Worm (Caenorhabditis elegans) whole organism, L2 larva: ENCODE measurements around the gene clec-222.

ENCODE experiments used
- C34F6.9 ChIP-seq: fragments of 150-350 bp; optimal IDR thresholded peaks from 2 replicates; lab custom pipeline; 2014; ENCODE audit warnings: missing biosample characterization, missing genetic modification characterization
- F13H6.1 ChIP-seq: sonication (generic microtip); optimal IDR thresholded peaks from 2 replicates; lab custom pipeline; 2016; ENCODE audit warnings: missing genetic modification characterization, missing compliant biosample characterization
- R02D3.7 ChIP-seq: fragments of 150-350 bp; optimal IDR thresholded peaks from 2 replicates; lab custom pipeline; 2014; ENCODE audit warnings: missing biosample characterization, missing genetic modification characterization
- Y55F3AM.14 ChIP-seq: fragments of 200-800 bp; sonication (Bioruptor generic); optimal IDR thresholded peaks from 2 replicates; lab custom pipeline; 2018; ENCODE audit warnings: mild to moderate bottlenecking, missing genetic modification characterization, missing compliant biosample characterization
- ZK546.5 ChIP-seq: sonication (generic microtip); optimal IDR thresholded peaks from 2 replicates; lab custom pipeline; 2017; ENCODE audit warnings: missing biosample characterization, missing genetic modification characterization
- alr-1 ChIP-seq: fragments of 150-350 bp; optimal IDR thresholded peaks from 2 replicates; lab custom pipeline; 2014; ENCODE audit warnings: missing biosample characterization, missing genetic modification characterization
- blmp-1 ChIP-seq: sonication (generic microtip); optimal IDR thresholded peaks from 2 replicates; lab custom pipeline; 2017; ENCODE audit warnings: missing genetic modification characterization, mild to moderate bottlenecking, missing compliant biosample characterization, antibody characterized with exemption, moderate library complexity; ENCODE audit not compliant: insufficient read depth
- ceh-16 ChIP-seq: fragments of 150-350 bp; optimal IDR thresholded peaks from 2 replicates; lab custom pipeline; 2014; ENCODE audit warnings: missing biosample characterization, missing genetic modification characterization
- ceh-82 ChIP-seq: fragments of 150-350 bp; optimal IDR thresholded peaks from 2 replicates; lab custom pipeline; 2014; ENCODE audit warnings: missing biosample characterization, missing genetic modification characterization
- crh-2 ChIP-seq: sonication (generic microtip); optimal IDR thresholded peaks from 2 replicates; lab custom pipeline; 2017; ENCODE audit warnings: missing biosample characterization, missing genetic modification characterization
- dmd-4 ChIP-seq: sonication (generic microtip); optimal IDR thresholded peaks from 2 replicates; lab custom pipeline; 2017; ENCODE audit warnings: missing biosample characterization, missing genetic modification characterization
- egl-27 ChIP-seq: sonication (generic microtip); optimal IDR thresholded peaks from 3 replicates; lab custom pipeline; 2017; ENCODE audit warnings: missing biosample characterization, missing genetic modification reagents, missing genetic modification characterization
- elt-3 ChIP-seq: sonication (generic microtip); optimal IDR thresholded peaks from 2 replicates; lab custom pipeline; 2017; ENCODE audit warnings: missing biosample characterization, missing genetic modification characterization
- fos-1 ChIP-seq: fragments of 150-350 bp; optimal IDR thresholded peaks from 2 replicates; lab custom pipeline; 2014; ENCODE audit warnings: missing biosample characterization, missing genetic modification characterization
- gmeb-1 ChIP-seq: fragments of 150-350 bp; optimal IDR thresholded peaks from 2 replicates; lab custom pipeline; 2014; ENCODE audit warnings: missing biosample characterization, missing genetic modification characterization
- lin-11 ChIP-seq: fragments of 150-350 bp; sonication (generic microtip); optimal IDR thresholded peaks from 2 replicates; lab custom pipeline; 2014; ENCODE audit warnings: missing biosample characterization, missing genetic modification characterization, inconsistent platforms, mixed read lengths
- lin-39 ChIP-seq: fragments of 150-350 bp; optimal IDR thresholded peaks from 2 replicates; lab custom pipeline; 2014; ENCODE audit warnings: missing biosample characterization, missing genetic modification reagents, missing genetic modification characterization
- lsy-2 ChIP-seq, 2 experiments: fragments of 150-350 bp in 1 of 2; sonication (generic microtip) in 1 of 2; optimal IDR thresholded peaks; 2 replicates each; lab custom pipeline; 2014 to 2017; ENCODE audit warnings: missing biosample characterization in 2 of 2, missing genetic modification characterization in 2 of 2
- mab-5 ChIP-seq: fragments of 150-350 bp; optimal IDR thresholded peaks from 2 replicates; lab custom pipeline; 2014; ENCODE audit warnings: missing biosample characterization, missing genetic modification characterization
- mdl-1 ChIP-seq, 2 experiments: fragments of 150-350 bp in 1 of 2; sonication (generic microtip) in 1 of 2; optimal IDR thresholded peaks; 2 replicates each; lab custom pipeline; 2017; ENCODE audit warnings: missing biosample characterization in 2 of 2, missing genetic modification characterization in 2 of 2
- nhr-11 ChIP-seq: fragments of 150-350 bp; optimal IDR thresholded peaks from 2 replicates; lab custom pipeline; 2014; ENCODE audit warnings: missing biosample characterization, missing genetic modification characterization
- nhr-12 ChIP-seq: fragments of 150-350 bp; optimal IDR thresholded peaks from 2 replicates; lab custom pipeline; 2014; ENCODE audit warnings: missing biosample characterization, missing genetic modification characterization
- nhr-129 ChIP-seq: fragments of 150-350 bp; optimal IDR thresholded peaks from 2 replicates; lab custom pipeline; 2014; ENCODE audit warnings: missing biosample characterization, missing genetic modification characterization
- nhr-21 ChIP-seq: fragments of 150-350 bp; optimal IDR thresholded peaks from 2 replicates; lab custom pipeline; 2014; ENCODE audit warnings: missing biosample characterization, missing genetic modification characterization
- nhr-25 ChIP-seq: fragments of 150-350 bp; sonication (generic microtip); optimal IDR thresholded peaks from 3 replicates; lab custom pipeline; 2014; ENCODE audit warnings: missing biosample characterization, missing genetic modification characterization
- nhr-6 ChIP-seq: fragments of 150-350 bp; optimal IDR thresholded peaks from 2 replicates; lab custom pipeline; 2014; ENCODE audit warnings: missing biosample characterization, missing genetic modification characterization
- nhr-77 ChIP-seq: fragments of 150-350 bp; optimal IDR thresholded peaks from 2 replicates; lab custom pipeline; 2014; ENCODE audit warnings: missing biosample characterization, missing genetic modification characterization
- sem-4 ChIP-seq: fragments of 150-350 bp; optimal IDR thresholded peaks from 2 replicates; lab custom pipeline; 2014; ENCODE audit warnings: missing biosample characterization, missing genetic modification reagents, missing genetic modification characterization
- skn-1 ChIP-seq: sonication (generic microtip); optimal IDR thresholded peaks from 2 replicates; lab custom pipeline; 2017; ENCODE audit warnings: missing biosample characterization, missing genetic modification characterization
- sma-3 ChIP-seq: sonication (generic microtip); optimal IDR thresholded peaks from 2 replicates; lab custom pipeline; 2016; ENCODE audit warnings: missing genetic modification reagents, missing genetic modification characterization, missing compliant biosample characterization
- sma-9 ChIP-seq, 2 experiments: fragments of 150-350 bp in 1 of 2; sonication (generic microtip) in 1 of 2; optimal IDR thresholded peaks; 2 replicates each; lab custom pipeline; 2014 to 2016; ENCODE audit warnings: missing genetic modification characterization in 2 of 2, mild to moderate bottlenecking in 1 of 2, missing biosample characterization in 1 of 2, missing compliant biosample characterization in 1 of 2, missing genetic modification reagents in 1 of 2, moderate library complexity in 1 of 2
- unc-39 ChIP-seq: fragments of 150-350 bp; optimal IDR thresholded peaks from 2 replicates; lab custom pipeline; 2014; ENCODE audit warnings: missing biosample characterization, missing genetic modification characterization
- unc-55 ChIP-seq: fragments of 150-350 bp; sonication (generic microtip); optimal IDR thresholded peaks from 3 replicates; lab custom pipeline; 2014; ENCODE audit warnings: missing biosample characterization, missing genetic modification reagents, missing genetic modification characterization
- ztf-11 ChIP-seq: sonication (generic microtip); optimal IDR thresholded peaks from 2 replicates; lab custom pipeline; 2017; ENCODE audit warnings: missing biosample characterization, missing genetic modification characterization
- ztf-4 ChIP-seq: fragments of 150-350 bp; optimal IDR thresholded peaks from 2 replicates; lab custom pipeline; 2014; ENCODE audit warnings: missing biosample characterization, missing genetic modification characterization

The clec-222 gene

ce11 chrV:11228653-11229173 lies 42.4 kb upstream of the clec-222 start, which contains the start of gene pqn-70 (continued):
- TF ChIP-seq fos-1 (tag; lab: Kevin White, UChicago): peak; percentile 55
- TF ChIP-seq mdl-1 (tag; optimal IDR thresholded peaks at IDR 0.05; lab: Kevin White, UChicago): peak in 1 of 2 experiments; percentile 23
- TF ChIP-seq alr-1 (tag; lab: Kevin White, UChicago): no peak
- TF ChIP-seq nhr-12 (tag; lab: Kevin White, UChicago): peak; percentile 9
- TF ChIP-seq C34F6.9 (tag; lab: Kevin White, UChicago): peak; percentile 92
- TF ChIP-seq unc-39 (tag; lab: Kevin White, UChicago): no peak
- TF ChIP-seq ztf-4 (tag; lab: Kevin White, UChicago): peak; percentile 59

ce11 chrV:11231177-11231576 lies 40.0 kb upstream of the clec-222 start:
- TF ChIP-seq egl-27 (tag; lab: Kevin White, UChicago): no peak
- peak; percentile 53 for TF ChIP-seq blmp-1

- TF ChIP-seq ztf-11 (tag; lab: Kevin White, UChicago) (no peak), mab-5 (tag; lab: Kevin White, UChicago) (no peak), unc-55 (GFP tag; lab: Kevin White, UChicago) (no peak), ZK546.5 (tag; lab: Kevin White, UChicago) (no peak), skn-1 (no peak), Y55F3AM.14 (GFP tag; lab: Kevin White, UChicago) (no peak), R02D3.7 (tag; lab: Kevin White, UChicago) (no peak), lin-11 (tag; lab: Kevin White, UChicago) (no peak)
- TF ChIP-seq, all 48 proteins: peak for 0
Measured at ce11 chrV:11234350-11234749, 36.8 kb upstream of the clec-222 start, which contains the start of gene T19B10.5. T19B10.5 (plus strand) TSS chrV:11234650.

ce11 chrV:11235876-11236275 lies 35.3 kb upstream of the clec-222 start:
- TF ChIP-seq fos-1 (tag; lab: Kevin White, UChicago): peak; percentile 64
- no peak for TF ChIP-seq ztf-4 (tag; lab: Kevin White, UChicago)
- TF ChIP-seq skn-1: no peak
- TF ChIP-seq C34F6.9 (tag; lab: Kevin White, UChicago): no peak
- no peak for TF ChIP-seq nhr-11
- no peak for TF ChIP-seq ceh-16
- no peak for TF ChIP-seq elt-3
- TF ChIP-seq dmd-4: no peak
- TF ChIP-seq mdl-1 (tag; optimal IDR thresholded peaks at IDR 0.05; lab: Kevin White, UChicago): no peak
- peak in 1 of 2 experiments; percentile 7 for TF ChIP-seq lsy-2 (tag; optimal IDR thresholded peaks at IDR 0.05; lab: Kevin White, UChicago)
- TF ChIP-seq nhr-77 (tag; lab: Kevin White, UChicago): no peak
- no peak for TF ChIP-seq sem-4

- TF ChIP-seq sma-9 (GFP tag; optimal IDR thresholded peaks at IDR 0.05; lab: Kevin White, UChicago) (peak; percentile 32), sma-9 (tag; optimal IDR thresholded peaks at IDR 0.05; lab: Kevin White, UChicago) (no peak), C34F6.9 (tag; lab: Kevin White, UChicago) (peak; percentile 57), blmp-1 (no peak), F13H6.1 (tag; lab: Kevin White, UChicago) (peak; percentile 59), nhr-129 (peak; percentile 65), nhr-6 (tag; lab: Kevin White, UChicago) (no peak), crh-2 (tag; lab: Kevin White, UChicago) (peak; percentile 66), nhr-25 (tag; lab: Kevin White, UChicago) (peak; percentile 64), mdl-1 (tag; optimal IDR thresholded peaks at IDR 0.05; lab: Kevin White, UChicago) (no peak), R02D3.7 (tag; lab: Kevin White, UChicago) (peak; percentile 89), gmeb-1 (tag; lab: Kevin White, UChicago) (peak; percentile 69), dmd-4 (no peak), sma-3 (peak; percentile 60), ceh-82 (tag; lab: Kevin White, UChicago) (peak; percentile 69), fos-1 (tag; lab: Kevin White, UChicago) (peak; percentile 2), ztf-11 (tag; lab: Kevin White, UChicago) (no peak), lin-11 (tag; lab: Kevin White, UChicago) (peak; percentile 62), ztf-4 (tag; lab: Kevin White, UChicago) (no peak), lsy-2 (tag; optimal IDR thresholded peaks at IDR 0.05; lab: Kevin White, UChicago) (peak; percentile 25 to 73), nhr-21 (peak; percentile 7), lin-39 (tag; lab: Kevin White, UChicago) (no peak)
Measured at ce11 chrV:11239187-11239725, 31.9 kb upstream of the clec-222 start, which contains the start of the genes dvc-1 and ima-1. dvc-1 (minus strand) TSS chrV:11239331. ima-1 (plus strand) TSS chrV:11239675.
